Fruit fly (Drosophila melanogaster): ENCODE results near the gene CG17776.

The CG17776 gene

dm6 chrX:2180750-2181261 lies 3.7 kb upstream of the CG17776 start, which contains the start of gene pn (continued):
- no peak for TF ChIP-seq CG12104 (GFP tag; optimal IDR thresholded peaks at IDR 0.05)
- TF ChIP-seq dimm (GFP tag; IDR thresholded peaks at IDR 0.05): no peak
- TF ChIP-seq ems (GFP tag; optimal IDR thresholded peaks at IDR 0.05): no peak
- TF ChIP-seq BEAF-32 (GFP tag; optimal IDR thresholded peaks at IDR 0.05): peak; percentile 55
- no peak for TF ChIP-seq H15 (GFP tag; IDR thresholded peaks at IDR 0.05)
- TF ChIP-seq CG1792 (GFP tag; optimal IDR thresholded peaks at IDR 0.05): no peak
- TF ChIP-seq sr (GFP tag; IDR thresholded peaks at IDR 0.05): no peak
- TF ChIP-seq CG2712 (tag; optimal IDR thresholded peaks at IDR 0.05): no peak
- TF ChIP-seq Mes4 (GFP tag; optimal IDR thresholded peaks at IDR 0.05): no peak
- no peak for TF ChIP-seq Ets65A (GFP tag)
- no peak for TF ChIP-seq esg (GFP tag; conservative IDR thresholded peaks at IDR 0.05)
- TF ChIP-seq amos (GFP tag; IDR thresholded peaks at IDR 0.05; ENCODE audit: partially characterized antibody): peak; percentile 20; the same call in 1 of the 2 replicates
- TF ChIP-seq MBD-R2 (GFP tag; IDR thresholded peaks at IDR 0.05): peak; percentile 33; the same call in 1 of the 2 replicates
- TF ChIP-seq CG1832 (GFP tag; optimal IDR thresholded peaks at IDR 0.05): no peak
- no peak for TF ChIP-seq Opbp (GFP tag; IDR thresholded peaks at IDR 0.05; ENCODE audit: partially characterized antibody)
- no peak for TF ChIP-seq nau (GFP tag; optimal IDR thresholded peaks at IDR 0.05)
- TF ChIP-seq cad (GFP tag; optimal IDR thresholded peaks at IDR 0.05): no peak
- TF ChIP-seq Hmr (GFP tag; optimal IDR thresholded peaks at IDR 0.05): no peak
- no peak for TF ChIP-seq Nf-YB (GFP tag; optimal IDR thresholded peaks at IDR 0.05)
- TF ChIP-seq CG13424 (tag; optimal IDR thresholded peaks at IDR 0.05): no peak
- TF ChIP-seq crp (GFP tag; optimal IDR thresholded peaks at IDR 0.05): peak; percentile 55 to 83
- no peak for TF ChIP-seq CG11696 (GFP tag; IDR thresholded peaks at IDR 0.05)
- no peak for TF ChIP-seq mam (GFP tag; optimal IDR thresholded peaks at IDR 0.05)
- TF ChIP-seq CG11695 (GFP tag; IDR thresholded peaks at IDR 0.05): no peak
- no peak for TF ChIP-seq CG4282 (GFP tag; optimal IDR thresholded peaks at IDR 0.05)
- peak; percentile 56 for TF ChIP-seq CG2116 (GFP tag; optimal IDR thresholded peaks at IDR 0.05)
- no peak for TF ChIP-seq CG10321 (GFP tag; IDR thresholded peaks at IDR 0.05)
- TF ChIP-seq CG6854 (GFP tag; optimal IDR thresholded peaks at IDR 0.05): no peak
- no peak for TF ChIP-seq ranshi (GFP tag; IDR thresholded peaks at IDR 0.05)
- no peak for TF ChIP-seq CG10147 (GFP tag; optimal IDR thresholded peaks at IDR 0.05)
- no peak for TF ChIP-seq caup (GFP tag; optimal IDR thresholded peaks at IDR 0.05; ENCODE audit: severe bottlenecking)
- peak; percentile 6; the same call in 1 of the 2 replicates for TF ChIP-seq onecut (GFP tag; IDR thresholded peaks at IDR 0.05)
- TF ChIP-seq CG7839 (tag; optimal IDR thresholded peaks at IDR 0.05): no peak
- TF ChIP-seq dati (GFP tag; IDR thresholded peaks at IDR 0.05): no peak
- no peak for TF ChIP-seq vnd (GFP tag; IDR thresholded peaks at IDR 0.05; ENCODE audit: partially characterized antibody)
- no peak for TF ChIP-seq Dek (tag; optimal IDR thresholded peaks at IDR 0.05)
- no peak for TF ChIP-seq CG2889 (GFP tag; IDR thresholded peaks at IDR 0.05)
- TF ChIP-seq CG31365 (tag; optimal IDR thresholded peaks at IDR 0.05): no peak
- TF ChIP-seq klu (GFP tag; IDR thresholded peaks at IDR 0.05): no peak
- no peak for TF ChIP-seq CG1024 (GFP tag; IDR thresholded peaks at IDR 0.05)
- TF ChIP-seq D19B (GFP tag; optimal IDR thresholded peaks at IDR 0.05): no peak
- TF ChIP-seq CG7963 (GFP tag; IDR thresholded peaks at IDR 0.05; ENCODE audit: partially characterized antibody): no peak
- no peak for TF ChIP-seq Tbp (GFP tag; optimal IDR thresholded peaks at IDR 0.05)
- TF ChIP-seq Kr (GFP tag; optimal IDR thresholded peaks at IDR 0.05): no peak
- no peak for TF ChIP-seq Atf6 (GFP tag; IDR thresholded peaks at IDR 0.05)
- TF ChIP-seq CG14050 (GFP tag; IDR thresholded peaks at IDR 0.05): no peak
- no peak for TF ChIP-seq lab (GFP tag; optimal IDR thresholded peaks at IDR 0.05)
- TF ChIP-seq CG6765 (GFP tag; optimal IDR thresholded peaks at IDR 0.05): no peak
- TF ChIP-seq kay (GFP tag; optimal IDR thresholded peaks at IDR 0.05): no peak
- no peak for TF ChIP-seq sima (GFP tag; optimal IDR thresholded peaks at IDR 0.05)
- no peak for TF ChIP-seq ci (GFP tag; IDR thresholded peaks at IDR 0.05)
